Worm (Caenorhabditis elegans) whole organism, L3 larva: Measurements from ENCODE around the gene sax-2.

ENCODE experiments used
- R02D3.7 ChIP-seq: fragments of 150-350 bp; optimal IDR thresholded peaks from 2 replicates; lab custom pipeline; 2014; ENCODE audit warnings: missing biosample characterization, missing genetic modification characterization
- aly-2 ChIP-seq: fragments of 150-350 bp; optimal IDR thresholded peaks from 2 replicates; lab custom pipeline; 2014; ENCODE audit warnings: missing biosample characterization, missing genetic modification characterization
- ama-1 ChIP-seq: fragments of 150-350 bp; optimal IDR thresholded peaks from 2 replicates; lab custom pipeline; 2018
- ceh-16 ChIP-seq: sonication (generic microtip); optimal IDR thresholded peaks from 2 replicates; lab custom pipeline; 2017; ENCODE audit warnings: missing biosample characterization, missing genetic modification characterization
- ceh-28 ChIP-seq: fragments of 150-350 bp; optimal IDR thresholded peaks from 2 replicates; lab custom pipeline; 2014; ENCODE audit warnings: missing biosample characterization, missing genetic modification reagents, missing genetic modification characterization
- ceh-9 ChIP-seq: sonication (generic microtip); optimal IDR thresholded peaks from 2 replicates; lab custom pipeline; 2018; ENCODE audit warnings: missing biosample characterization, missing genetic modification characterization
- daf-12 ChIP-seq: fragments of 150-350 bp; optimal IDR thresholded peaks from 2 replicates; lab custom pipeline; 2014; ENCODE audit warnings: missing biosample characterization, missing genetic modification reagents, missing genetic modification characterization
- elt-2 ChIP-seq: sonication (generic microtip); optimal IDR thresholded peaks from 2 replicates; lab custom pipeline; 2016; ENCODE audit warnings: missing genetic modification reagents, mild to moderate bottlenecking, missing genetic modification characterization, missing compliant biosample characterization
- fkh-2 ChIP-seq: fragments of 150-350 bp; optimal IDR thresholded peaks from 2 replicates; lab custom pipeline; 2014; ENCODE audit warnings: missing biosample characterization, missing genetic modification reagents, missing genetic modification characterization
- fos-1 ChIP-seq: fragments of 150-350 bp; optimal IDR thresholded peaks from 2 replicates; lab custom pipeline; 2014; ENCODE audit warnings: missing biosample characterization, missing genetic modification characterization
- hmg-11 ChIP-seq: sonication (generic microtip); optimal IDR thresholded peaks from 2 replicates; lab custom pipeline; 2016; ENCODE audit warnings: missing genetic modification characterization, missing compliant biosample characterization
- jun-1 ChIP-seq: fragments of 150-350 bp; optimal IDR thresholded peaks from 2 replicates; lab custom pipeline; 2014; ENCODE audit warnings: missing biosample characterization, missing genetic modification reagents, missing genetic modification characterization
- lin-15B ChIP-seq: fragments of 150-350 bp; optimal IDR thresholded peaks from 2 replicates; lab custom pipeline; 2014; ENCODE audit warnings: missing biosample characterization, missing genetic modification characterization
- lin-39 ChIP-seq: fragments of 150-350 bp; optimal IDR thresholded peaks from 2 replicates; lab custom pipeline; 2018; ENCODE audit warnings: missing biosample characterization, missing genetic modification reagents, missing genetic modification characterization
- mml-1 ChIP-seq: fragments of 150-350 bp; sonication (generic microtip); optimal IDR thresholded peaks from 3 replicates; lab custom pipeline; 2014; ENCODE audit warnings: missing biosample characterization, missing genetic modification characterization
- nfya-1 ChIP-seq: sonication (generic microtip); optimal IDR thresholded peaks from 2 replicates; lab custom pipeline; 2017; ENCODE audit warnings: missing genetic modification characterization, mild to moderate bottlenecking, missing compliant biosample characterization, antibody characterized with exemption, moderate library complexity; ENCODE audit not compliant: insufficient read depth
- nhr-11 ChIP-seq: fragments of 150-350 bp; optimal IDR thresholded peaks from 2 replicates; lab custom pipeline; 2014; ENCODE audit warnings: missing biosample characterization, missing genetic modification characterization
- nhr-12 ChIP-seq: fragments of 150-350 bp; optimal IDR thresholded peaks from 2 replicates; lab custom pipeline; 2014; ENCODE audit warnings: missing biosample characterization, missing genetic modification characterization
- nhr-23 ChIP-seq: fragments of 150-350 bp; optimal IDR thresholded peaks from 2 replicates; lab custom pipeline; 2014; ENCODE audit warnings: missing biosample characterization, missing genetic modification reagents, missing genetic modification characterization
- nhr-237 ChIP-seq: fragments of 150-350 bp; optimal IDR thresholded peaks from 2 replicates; lab custom pipeline; 2014; ENCODE audit warnings: missing biosample characterization, missing genetic modification characterization
- nhr-25 ChIP-seq: sonication (generic microtip); optimal IDR thresholded peaks from 2 replicates; lab custom pipeline; 2017; ENCODE audit warnings: missing biosample characterization, missing genetic modification characterization
- nhr-43 ChIP-seq: sonication (generic microtip); optimal IDR thresholded peaks from 2 replicates; lab custom pipeline; 2016; ENCODE audit warnings: mild to moderate bottlenecking, missing genetic modification characterization, missing compliant biosample characterization; ENCODE audit not compliant: poor library complexity, severe bottlenecking
- nhr-76 ChIP-seq: fragments of 150-350 bp; sonication (generic microtip); optimal IDR thresholded peaks from 5 replicates; lab custom pipeline; 2014; ENCODE audit warnings: missing biosample characterization, missing genetic modification characterization
- pha-4 ChIP-seq: fragments of 150-350 bp; optimal IDR thresholded peaks from 2 replicates; lab custom pipeline; 2014; ENCODE audit warnings: missing biosample characterization, missing genetic modification reagents, missing genetic modification characterization
- pqm-1 ChIP-seq: fragments of 150-350 bp; optimal IDR thresholded peaks from 2 replicates; lab custom pipeline; 2017; ENCODE audit warnings: missing biosample characterization, missing genetic modification characterization, inconsistent platforms
- sea-2 ChIP-seq: fragments of 150-350 bp; sonication (generic microtip); optimal IDR thresholded peaks from 4 replicates; lab custom pipeline; 2014; ENCODE audit warnings: missing biosample characterization, missing genetic modification reagents, missing genetic modification characterization
- tbx-2 ChIP-seq: sonication (generic microtip); optimal IDR thresholded peaks from 2 replicates; lab custom pipeline; 2016; ENCODE audit warnings: mild to moderate bottlenecking, missing genetic modification characterization, missing compliant biosample characterization
- unc-39 ChIP-seq: sonication (generic microtip); optimal IDR thresholded peaks from 4 replicates; lab custom pipeline; 2017; ENCODE audit warnings: missing biosample characterization, missing genetic modification characterization
- zag-1 ChIP-seq: fragments of 150-350 bp; optimal IDR thresholded peaks from 2 replicates; lab custom pipeline; 2014; ENCODE audit warnings: missing biosample characterization, missing genetic modification characterization
- ztf-11 ChIP-seq: fragments of 150-350 bp; optimal IDR thresholded peaks from 2 replicates; lab custom pipeline; 2014; ENCODE audit warnings: missing biosample characterization, missing genetic modification characterization
- ztf-4 ChIP-seq: fragments of 150-350 bp; optimal IDR thresholded peaks from 2 replicates; lab custom pipeline; 2014; ENCODE audit warnings: missing biosample characterization, missing genetic modification characterization

sax-2 gene

ce11 chrIII:5158674-5159073, 49.2 kb downstream of the sax-2 start, which contains the start of gene oxy-4:
TSS of gene oxy-4 (minus strand) at chrIII:5158774.
- TF ChIP-seq daf-12 (no peak), lin-39 (tag; lab: Kevin White, UChicago) (no peak), ceh-28 (tag; lab: Kevin White, UChicago) (no peak), nhr-237 (tag; lab: Kevin White, UChicago) (no peak), zag-1 (tag; lab: Kevin White, UChicago) (no peak), aly-2 (no peak), mml-1 (tag; lab: Kevin White, UChicago) (no peak), hmg-11 (tag; lab: Kevin White, UChicago) (no peak), fos-1 (tag; lab: Kevin White, UChicago) (no peak), ama-1 (lab: Kevin White, UChicago) (no peak), elt-2 (tag; lab: Kevin White, UChicago) (no peak), unc-39 (tag; lab: Kevin White, UChicago) (no peak), nhr-11 (tag; lab: Kevin White, UChicago) (no peak), pqm-1 (tag; lab: Kevin White, UChicago) (no peak), sea-2 (GFP tag; lab: Kevin White, UChicago) (no peak), ceh-16 (tag; lab: Kevin White, UChicago) (no peak)

ce11 chrIII:5159505-5159904, 50.0 kb downstream of the sax-2 start, which contains the start of gene T10F2.5:
TSS of gene T10F2.5 (minus strand) at chrIII:5159605.
- TF ChIP-seq nhr-43 (tag; lab: Kevin White, UChicago) (peak; percentile 9), hmg-11 (tag; lab: Kevin White, UChicago) (no peak), nhr-23 (peak; percentile 0)

ce11 chrIII:5160803-5161202, 51.3 kb downstream of the sax-2 start:
- TF ChIP-seq lin-15B (tag; lab: Kevin White, UChicago), result no peak
- no peak for TF ChIP-seq ztf-4 (tag; lab: Kevin White, UChicago)
- TF ChIP-seq daf-12, result no peak
- TF ChIP-seq nhr-12 (tag; lab: Kevin White, UChicago), result no peak

- TF ChIP-seq jun-1 (tag; lab: Kevin White, UChicago) (no peak), ztf-11 (tag; lab: Kevin White, UChicago) (no peak), sea-2 (GFP tag; lab: Kevin White, UChicago) (no peak), nhr-237 (tag; lab: Kevin White, UChicago) (no peak), nhr-25 (tag; lab: Kevin White, UChicago) (peak; percentile 52), pha-4 (tag; lab: Kevin White, UChicago) (peak; percentile 4), R02D3.7 (tag; lab: Kevin White, UChicago) (no peak), nfya-1 (peak; percentile 36), daf-12 (no peak), ceh-9 (no peak), lin-15B (tag; lab: Kevin White, UChicago) (peak; percentile 37), nhr-76 (no peak), aly-2 (no peak), ama-1 (lab: Kevin White, UChicago) (peak; percentile 75), hmg-11 (tag; lab: Kevin White, UChicago) (no peak)
Observed at ce11 chrIII:5162820-5163631, 53.5 kb downstream of the sax-2 start, which contains the start of gene gars-1. TSS of gene gars-1 (minus strand) at chrIII:5163627.

- TF ChIP-seq fkh-2 (tag; lab: Kevin White, UChicago) (no peak), tbx-2 (tag; lab: Kevin White, UChicago) (no peak), pqm-1 (tag; lab: Kevin White, UChicago) (no peak), nfya-1 (no peak), hmg-11 (tag; lab: Kevin White, UChicago) (no peak)
Observed at ce11 chrIII:5165211-5165610, 55.7 kb downstream of the sax-2 start, which contains the start of gene T10F2.2. TSS of gene T10F2.2 (minus strand) at chrIII:5165311.
